Fruit fly (Drosophila melanogaster): ENCODE data around the gene fax.

fax gene

DNA sequence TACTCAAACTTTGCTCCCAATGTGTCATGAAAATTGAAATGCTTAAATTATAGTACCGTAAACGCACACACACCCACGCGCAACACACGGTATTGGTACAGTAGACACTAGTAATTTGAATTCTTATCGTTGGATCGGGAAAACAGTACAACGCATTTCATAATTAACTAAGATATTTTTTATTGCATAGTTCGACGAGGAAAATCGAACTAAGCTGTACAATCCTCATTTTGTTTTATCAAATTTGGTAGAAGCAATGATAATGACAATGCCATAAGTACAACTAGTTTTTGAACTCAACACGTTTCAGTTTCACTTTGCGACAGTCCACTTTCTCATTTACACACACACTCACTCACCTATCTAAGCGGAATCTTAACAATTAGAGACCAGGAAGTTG, 30.9 kb downstream of the fax start (continued):
- TF ChIP-seq CG11695 (GFP tag; IDR thresholded peaks at IDR 0.05) (0 out of 3 replicates have a peak, but pooled peaks have one; percentile 44), fd64A (GFP tag; optimal IDR thresholded peaks at IDR 0.05) (peak; percentile 23), Hmr (GFP tag; optimal IDR thresholded peaks at IDR 0.05) (peak; percentile 71), tx (GFP tag; optimal IDR thresholded peaks at IDR 0.05) (peak; percentile 50), CG8924 (tag; optimal IDR thresholded peaks at IDR 0.05) (peak; percentile 71), CG2202 (tag; optimal IDR thresholded peaks at IDR 0.05) (peak; percentile 28), CG6854 (GFP tag; optimal IDR thresholded peaks at IDR 0.05) (peak; percentile 69), chm (GFP tag; IDR thresholded peaks at IDR 0.05) (peak; percentile 14; the same call in 1 of the 2 replicates), pzg (GFP tag; optimal IDR thresholded peaks at IDR 0.05) (no peak), fu2 (GFP tag; optimal IDR thresholded peaks at IDR 0.05) (peak; percentile 50), sisA (GFP tag; IDR thresholded peaks at IDR 0.05) (peak; percentile 70), dysf (GFP tag; IDR thresholded peaks at IDR 0.05) (peak; percentile 76; the same call in 1 of the 3 replicates), tap (tag; optimal IDR thresholded peaks at IDR 0.05) (peak; percentile 75), bcd (GFP tag; optimal IDR thresholded peaks at IDR 0.05) (peak; percentile 34), dmrt11E (tag; optimal IDR thresholded peaks at IDR 0.05) (peak; percentile 51), CG11093 (GFP tag; IDR thresholded peaks at IDR 0.05) (peak; percentile 64; the same call in 2 of the 3 replicates), CG7928 (GFP tag; optimal IDR thresholded peaks at IDR 0.05) (peak; percentile 45), Hr3 (GFP tag; optimal IDR thresholded peaks at IDR 0.05) (peak; percentile 53), Fer1 (GFP tag; optimal IDR thresholded peaks at IDR 0.05) (peak; percentile 74), Atf3 (GFP tag; optimal IDR thresholded peaks at IDR 0.05) (peak; percentile 41), Spps (tag; optimal IDR thresholded peaks at IDR 0.05) (peak; percentile 44), BtbVII (GFP tag; optimal IDR thresholded peaks at IDR 0.05) (peak; percentile 81), Usf (GFP tag; optimal IDR thresholded peaks at IDR 0.05) (peak; percentile 0), fru (optimal IDR thresholded peaks at IDR 0.05) (no peak), CG10959 (GFP tag; IDR thresholded peaks at IDR 0.05) (peak; percentile 36; the same call in 1 of the 2 replicates), CG10209 (GFP tag; optimal IDR thresholded peaks at IDR 0.05) (peak; percentile 56), vvl (GFP tag; IDR thresholded peaks at IDR 0.05) (peak; percentile 65; the same call in 1 of the 2 replicates), CG6791 (GFP tag; IDR thresholded peaks at IDR 0.05; ENCODE audit: partially characterized antibody) (no peak), Dp (GFP tag; optimal IDR thresholded peaks at IDR 0.05) (no peak), klu (GFP tag; IDR thresholded peaks at IDR 0.05) (0 out of 2 replicates have a peak, but pooled peaks have one; percentile 25), Taf1 (GFP tag; IDR thresholded peaks at IDR 0.05) (peak; percentile 53), BEAF-32 (GFP tag; optimal IDR thresholded peaks at IDR 0.05) (no peak), CHES-1-like (GFP tag; optimal IDR thresholded peaks at IDR 0.05) (peak; percentile 50), CG12769 (tag; optimal IDR thresholded peaks at IDR 0.05) (peak; percentile 86), CG1233 (GFP tag; optimal IDR thresholded peaks at IDR 0.05) (peak; percentile 48), Mes4 (GFP tag; optimal IDR thresholded peaks at IDR 0.05) (no peak), CG12155 (GFP tag; optimal IDR thresholded peaks at IDR 0.05) (peak; percentile 55), caup (GFP tag; optimal IDR thresholded peaks at IDR 0.05; ENCODE audit: severe bottlenecking) (peak; percentile 72), CG9876 (GFP tag; optimal IDR thresholded peaks at IDR 0.05) (peak; percentile 46), CG12219 (GFP tag; optimal IDR thresholded peaks at IDR 0.05) (peak; percentile 65), CG9437 (GFP tag; optimal IDR thresholded peaks at IDR 0.05) (peak; percentile 54), nmo (GFP tag; optimal IDR thresholded peaks at IDR 0.05) (peak; percentile 54), peb (GFP tag; IDR thresholded peaks at IDR 0.05) (0 out of 2 replicates have a peak, but pooled peaks have one; percentile 21), CG30020 (tag; optimal IDR thresholded peaks at IDR 0.05) (peak; percentile 8), lola (GFP tag; optimal IDR thresholded peaks at IDR 0.05) (peak in 1 of 3 experiments; percentile 59), dimm (GFP tag; IDR thresholded peaks at IDR 0.05) (no peak), crp (GFP tag; optimal IDR thresholded peaks at IDR 0.05) (no peak), CG16815 (GFP tag; optimal IDR thresholded peaks at IDR 0.05) (peak; percentile 63), Ets97D (GFP tag; optimal IDR thresholded peaks at IDR 0.05) (no peak), Dek (tag; optimal IDR thresholded peaks at IDR 0.05) (peak; percentile 74)

Data from whole organism, embryonic.